Worm (Caenorhabditis elegans): ENCODE results near the gene dnj-14.

DNA sequence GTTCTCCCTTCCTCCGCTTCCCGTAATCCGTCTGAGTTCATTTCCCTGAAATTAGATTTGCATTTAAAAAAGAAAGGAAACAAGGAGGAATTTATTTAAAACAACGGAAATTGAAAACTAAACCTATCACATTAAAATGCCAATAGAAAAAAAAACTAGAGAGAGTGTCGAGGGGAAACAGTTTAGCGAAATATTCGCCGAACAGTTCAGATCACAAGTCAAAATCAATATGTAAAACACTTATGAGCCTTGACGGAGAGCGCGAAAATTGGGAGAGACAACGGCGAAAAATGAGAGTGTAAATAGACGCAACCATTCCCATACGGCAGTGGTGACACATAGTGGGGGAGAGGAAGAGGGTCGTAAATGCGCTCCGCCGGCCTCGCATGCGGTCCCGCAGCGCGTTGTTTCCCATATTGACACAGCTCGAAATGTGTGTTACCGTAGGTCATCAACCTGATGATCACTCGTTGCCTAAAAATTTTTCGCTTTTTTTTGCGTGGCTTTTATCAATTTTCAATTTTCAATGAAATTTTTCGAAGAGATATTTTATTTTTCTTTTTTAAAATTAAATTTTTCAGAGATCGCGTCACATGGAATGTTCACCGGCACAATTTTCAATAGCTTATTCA is at the start of gene dnj-14, which contains the start of gene glit-1:
- TF ChIP-seq unc-39 (tag; optimal IDR thresholded peaks at IDR 0.05) (no peak), mdl-1 (tag; optimal IDR thresholded peaks at IDR 0.05) (peak; percentile 48 to 76), ceh-82 (tag; optimal IDR thresholded peaks at IDR 0.05) (peak; percentile 1), ztf-11 (tag; optimal IDR thresholded peaks at IDR 0.05) (no peak), nhr-25 (tag; optimal IDR thresholded peaks at IDR 0.05) (peak; percentile 90), blmp-1 (tag; optimal IDR thresholded peaks at IDR 0.05; ENCODE audit: insufficient read depth) (peak; percentile 69), F13H6.1 (tag; optimal IDR thresholded peaks at IDR 0.05) (peak; percentile 94), mab-5 (tag; optimal IDR thresholded peaks at IDR 0.05) (no peak), snpc-4 (tag; optimal IDR thresholded peaks at IDR 0.05) (peak; percentile 66), nhr-6 (tag; optimal IDR thresholded peaks at IDR 0.05) (peak; percentile 71), nhr-129 (tag; optimal IDR thresholded peaks at IDR 0.05) (peak; percentile 94), ceh-16 (tag; optimal IDR thresholded peaks at IDR 0.05) (no peak), gmeb-1 (tag; optimal IDR thresholded peaks at IDR 0.05) (peak; percentile 75), elt-3 (tag; optimal IDR thresholded peaks at IDR 0.05) (no peak)

Measured in whole organism, L2 larva.